Fruit fly (Drosophila melanogaster) whole organism, embryonic: ENCODE results near the gene Ttc19.

Source experiments
- B-H2 ChIP-seq: fragments of 200-800 bp; sonication (Bioruptor generic); optimal IDR thresholded peaks from 2 replicates; lab custom pipeline; 2018; ENCODE audit warnings: missing biosample characterization, mild to moderate bottlenecking, missing genetic modification characterization
- BEAF-32 ChIP-seq: fragments of 200-800 bp; sonication (Bioruptor generic); optimal IDR thresholded peaks from 3 replicates; lab custom pipeline; 2017; ENCODE audit warnings: missing biosample characterization, missing genetic modification characterization, mild to moderate bottlenecking, moderate library complexity, missing genetic modification reagents
- CG10267 ChIP-seq: fragments of 200-800 bp; sonication (Bioruptor generic); optimal IDR thresholded peaks from 2 replicates; lab custom pipeline; 2018; ENCODE audit warnings: missing biosample characterization, mild to moderate bottlenecking, missing genetic modification characterization, moderate library complexity
- CG11398 ChIP-seq: fragments of 200-800 bp; sonication (Bioruptor generic); optimal IDR thresholded peaks from 2 replicates; lab custom pipeline; 2016; ENCODE audit warnings: missing biosample characterization, missing genetic modification characterization
- CG12391 ChIP-seq: fragments of 200-800 bp; sonication (Bioruptor generic); optimal IDR thresholded peaks from 3 replicates; lab custom pipeline; 2018; ENCODE audit warnings: missing biosample characterization, mild to moderate bottlenecking, missing genetic modification characterization, moderate library complexity
- CG12659 ChIP-seq: fragments of 200-800 bp; sonication (Bioruptor generic); optimal IDR thresholded peaks from 3 replicates; lab custom pipeline; 2017; ENCODE audit warnings: mild to moderate bottlenecking, missing biosample characterization, missing genetic modification reagents, missing genetic modification characterization
- CG14710 ChIP-seq: fragments of 200-800 bp; sonication (Bioruptor generic); optimal IDR thresholded peaks from 3 replicates; lab custom pipeline; 2019; ENCODE audit warnings: missing biosample characterization, mild to moderate bottlenecking, missing genetic modification characterization, moderate library complexity
- CG17385 ChIP-seq: fragments of 200-800 bp; sonication (Bioruptor generic); optimal IDR thresholded peaks from 3 replicates; lab custom pipeline; 2018; ENCODE audit warnings: missing biosample characterization, mild to moderate bottlenecking, missing genetic modification characterization
- CG17612 ChIP-seq: fragments of 200-800 bp; sonication (Bioruptor generic); IDR thresholded peaks from 2 replicates; pipeline ENCODE4 v1.3.6; 2022; ENCODE audit warnings: missing biosample characterization, missing genetic modification characterization
- CG2116 ChIP-seq: fragments of 200-800 bp; sonication (Bioruptor generic); optimal IDR thresholded peaks from 3 replicates; lab custom pipeline; 2018; ENCODE audit warnings: missing biosample characterization, mild to moderate bottlenecking, missing genetic modification characterization
- CG2129 ChIP-seq: fragments of 200-800 bp; sonication (Bioruptor generic); IDR thresholded peaks from 2 replicates; pipeline ENCODE4 v1.3.6; 2022; ENCODE audit warnings: missing biosample characterization, missing genetic modification characterization; ENCODE audit not compliant: partially characterized antibody
- CG33557 ChIP-seq: fragments of 200-800 bp; sonication (Bioruptor generic); optimal IDR thresholded peaks from 2 replicates; lab custom pipeline; 2019; ENCODE audit warnings: missing biosample characterization, mild to moderate bottlenecking, missing genetic modification characterization, moderate library complexity
- CG3407 ChIP-seq: fragments of 200-800 bp; sonication (Bioruptor generic); optimal IDR thresholded peaks from 2 replicates; lab custom pipeline; 2018; ENCODE audit warnings: missing biosample characterization, mild to moderate bottlenecking, missing genetic modification characterization
- CG34224 ChIP-seq: fragments of 200-800 bp; sonication (Bioruptor generic); IDR thresholded peaks from 3 replicates; pipeline ENCODE4 v1.3.6; 2022; ENCODE audit warnings: missing biosample characterization, missing genetic modification characterization; ENCODE audit not compliant: partially characterized antibody
- CG3726 ChIP-seq: fragments of 200-800 bp; sonication (Bioruptor generic); IDR thresholded peaks from 3 replicates; pipeline ENCODE4, ENCODE4 v1.3.6; 2022; ENCODE audit warnings: missing biosample characterization, missing genetic modification characterization
- CG6272 ChIP-seq: fragments of 200-800 bp; sonication (Bioruptor generic); IDR thresholded peaks from 2 replicates; pipeline ENCODE4 v1.3.6; 2022; ENCODE audit warnings: missing biosample characterization, missing genetic modification characterization
- CG7963 ChIP-seq: fragments of 200-800 bp; sonication (Bioruptor generic); IDR thresholded peaks from 3 replicates; pipeline ENCODE4 v1.3.6; 2022; ENCODE audit warnings: missing biosample characterization, missing genetic modification characterization; ENCODE audit not compliant: partially characterized antibody
- CG9727 ChIP-seq: fragments of 200-800 bp; sonication (Bioruptor generic); optimal IDR thresholded peaks from 3 replicates; lab custom pipeline; 2017; ENCODE audit warnings: missing biosample characterization, mild to moderate bottlenecking, missing genetic modification characterization
- CHES-1-like ChIP-seq: fragments of 200-800 bp; sonication (Bioruptor generic); optimal IDR thresholded peaks from 2 replicates; lab custom pipeline; 2016; ENCODE audit warnings: missing biosample characterization, missing genetic modification characterization
- ERR ChIP-seq: fragments of 200-800 bp; sonication (Bioruptor generic); optimal IDR thresholded peaks from 2 replicates; lab custom pipeline; 2016; ENCODE audit warnings: missing biosample characterization, missing genetic modification characterization
- GATAe ChIP-seq: fragments of 200-800 bp; sonication (Bioruptor generic); conservative IDR thresholded peaks from 2 replicates; pipeline ENCODE4 v1.3.6; 2022; ENCODE audit warnings: missing biosample characterization, missing genetic modification characterization
- MBD-R2 ChIP-seq: fragments of 200-800 bp; sonication (Bioruptor generic); IDR thresholded peaks from 2 replicates; pipeline ENCODE4 v1.3.6; 2022; ENCODE audit warnings: missing biosample characterization, missing genetic modification characterization
- MESR4 ChIP-seq: fragments of 200-800 bp; sonication (Bioruptor generic); optimal IDR thresholded peaks from 2 replicates; lab custom pipeline; 2018; ENCODE audit warnings: missing biosample characterization, mild to moderate bottlenecking, missing genetic modification characterization, moderate library complexity
- Mrtf ChIP-seq: fragments of 200-800 bp; sonication (Bioruptor generic); IDR thresholded peaks from 3 replicates; pipeline ENCODE4 v1.3.6; 2022; ENCODE audit warnings: missing biosample characterization, missing genetic modification characterization
- Opbp ChIP-seq: fragments of 200-800 bp; sonication (Bioruptor generic); IDR thresholded peaks from 3 replicates; pipeline ENCODE4 v1.3.6; 2022; ENCODE audit warnings: missing biosample characterization, missing genetic modification characterization; ENCODE audit not compliant: partially characterized antibody
- Pdp1 ChIP-seq, 2 experiments: fragments of 200-800 bp; sonication (Bioruptor generic); optimal IDR thresholded peaks; 3 replicates each; lab custom pipeline; 2016; ENCODE audit warnings: missing biosample characterization in 2 of 2, missing genetic modification characterization in 2 of 2, mild to moderate bottlenecking in 1 of 2, moderate library complexity in 1 of 2
- Rfx ChIP-seq: fragments of 200-800 bp; sonication (Bioruptor generic); IDR thresholded peaks from 2 replicates; pipeline ENCODE4 v1.3.6; 2022; ENCODE audit warnings: missing biosample characterization, missing genetic modification characterization
- amos ChIP-seq: fragments of 200-800 bp; sonication (Bioruptor generic); IDR thresholded peaks from 2 replicates; pipeline ENCODE4 v1.3.6; 2022; ENCODE audit warnings: missing biosample characterization, missing genetic modification characterization; ENCODE audit not compliant: partially characterized antibody
- ato ChIP-seq: fragments of 200-800 bp; sonication (Bioruptor generic); IDR thresholded peaks from 2 replicates; pipeline ENCODE4 v1.3.6; 2022; ENCODE audit warnings: missing biosample characterization, missing genetic modification characterization; ENCODE audit not compliant: partially characterized antibody
- bab2 ChIP-seq: fragments of 200-800 bp; sonication (Bioruptor generic); optimal IDR thresholded peaks from 2 replicates; lab custom pipeline; 2016; ENCODE audit warnings: missing biosample characterization, missing genetic modification characterization
- fru ChIP-seq: fragments of >200 bp; optimal IDR thresholded peaks from 2 replicates; lab custom pipeline; 2017
- fu2 ChIP-seq: fragments of 200-800 bp; sonication (Bioruptor generic); optimal IDR thresholded peaks from 2 replicates; lab custom pipeline; 2016; ENCODE audit warnings: missing biosample characterization, missing genetic modification characterization
- hb ChIP-seq: fragments of 200-800 bp; sonication (Bioruptor generic); IDR thresholded peaks from 3 replicates; pipeline ENCODE4 v1.3.6; 2022; ENCODE audit warnings: missing biosample characterization, missing genetic modification characterization; ENCODE audit not compliant: partially characterized antibody
- hbn ChIP-seq: fragments of 200-800 bp; sonication (Bioruptor generic); IDR thresholded peaks from 2 replicates; pipeline ENCODE4 v1.3.6; 2022; ENCODE audit warnings: missing biosample characterization, missing genetic modification characterization; ENCODE audit not compliant: partially characterized antibody
- jumu ChIP-seq: fragments of 200-800 bp; sonication (Bioruptor generic); optimal IDR thresholded peaks from 3 replicates; lab custom pipeline; 2016; ENCODE audit warnings: missing biosample characterization, missing genetic modification characterization
- knrl ChIP-seq: fragments of 200-800 bp; sonication (Bioruptor generic); IDR thresholded peaks from 3 replicates; pipeline ENCODE4 v1.3.6; 2022; ENCODE audit warnings: missing biosample characterization, missing genetic modification characterization; ENCODE audit not compliant: partially characterized antibody
- pzg ChIP-seq: fragments of 200-800 bp; sonication (Bioruptor generic); optimal IDR thresholded peaks from 3 replicates; lab custom pipeline; 2018; ENCODE audit warnings: missing biosample characterization, mild to moderate bottlenecking, missing genetic modification characterization, moderate library complexity
- sc ChIP-seq, 3 experiments: fragments of >200 bp in 2 of 3; fragments of 200-800 bp in 1 of 3; sonication (Bioruptor generic) in 1 of 3; optimal IDR thresholded peaks; 2 replicates in 2 of 3; 3 replicates in 1 of 3; lab custom pipeline; 2017; ENCODE audit warnings: mild to moderate bottlenecking in 1 of 3, missing biosample characterization in 1 of 3, missing genetic modification characterization in 1 of 3, missing genetic modification reagents in 1 of 3
- sr ChIP-seq: fragments of 200-800 bp; sonication (Bioruptor generic); IDR thresholded peaks from 3 replicates; pipeline ENCODE4 v1.3.6; 2022; ENCODE audit warnings: missing biosample characterization, missing genetic modification characterization
- stwl ChIP-seq: fragments of 200-800 bp; sonication (Bioruptor generic); optimal IDR thresholded peaks from 3 replicates; lab custom pipeline; 2018; ENCODE audit warnings: missing biosample characterization, mild to moderate bottlenecking, missing genetic modification characterization, moderate library complexity
- tna ChIP-seq: fragments of 200-800 bp; sonication (Bioruptor generic); IDR thresholded peaks from 2 replicates; pipeline ENCODE4 v1.3.6; 2022; ENCODE audit warnings: missing biosample characterization, missing genetic modification characterization; ENCODE audit not compliant: partially characterized antibody
- unc-4 ChIP-seq: fragments of 200-800 bp; sonication (Bioruptor generic); IDR thresholded peaks from 2 replicates; pipeline ENCODE4 v1.3.6; 2022; ENCODE audit warnings: missing biosample characterization, missing genetic modification characterization; ENCODE audit not compliant: partially characterized antibody
- vnd ChIP-seq: fragments of 200-800 bp; sonication (Bioruptor generic); IDR thresholded peaks from 3 replicates; pipeline ENCODE4 v1.3.6; 2022; ENCODE audit warnings: missing biosample characterization, missing genetic modification characterization; ENCODE audit not compliant: partially characterized antibody
- wdn ChIP-seq: fragments of 200-800 bp; sonication (Bioruptor generic); IDR thresholded peaks from 2 replicates; pipeline ENCODE4 v1.3.6; 2022; ENCODE audit warnings: missing biosample characterization, missing genetic modification characterization
- zfh1 ChIP-seq: fragments of 200-800 bp; sonication (Bioruptor generic); IDR thresholded peaks from 3 replicates; pipeline ENCODE4 v1.3.6; 2022; ENCODE audit warnings: missing biosample characterization, missing genetic modification characterization
- zfh2 ChIP-seq: fragments of 200-800 bp; sonication (Bioruptor generic); optimal IDR thresholded peaks from 2 replicates; lab custom pipeline; 2016; ENCODE audit warnings: missing biosample characterization, missing genetic modification characterization

The Ttc19 gene

dm6 chr2L:19033288-19033687, 11.7 kb downstream of the Ttc19 start, which contains the start of gene hook (continued):
- TF ChIP-seq sc (optimal IDR thresholded peaks at IDR 0.05; lab: Kevin White, UChicago), result no peak
- TF ChIP-seq sc (GFP tag; optimal IDR thresholded peaks at IDR 0.05; lab: Kevin White, UChicago), result no peak
- no peak for TF ChIP-seq bab2 (GFP tag; lab: Kevin White, UChicago)
- no peak for TF ChIP-seq CG11398 (GFP tag; lab: Kevin White, UChicago)
- TF ChIP-seq zfh2 (GFP tag; lab: Kevin White, UChicago), result no peak
- TF ChIP-seq CHES-1-like, result no peak
- TF ChIP-seq Mrtf (GFP tag; lab: Robert Waterston, UW), result no peak
- no peak for TF ChIP-seq fru
- TF ChIP-seq vnd (GFP tag; lab: Robert Waterston, UW), result peak; percentile 64
- peak; percentile 68 for TF ChIP-seq MBD-R2 (GFP tag; lab: Robert Waterston, UW)
- TF ChIP-seq hb (GFP tag; lab: Robert Waterston, UW), result peak; percentile 67; the same call in 2 of the 3 replicates
- TF ChIP-seq CG6272 (GFP tag; lab: Robert Waterston, UW), result no peak
- TF ChIP-seq B-H2 (GFP tag; lab: Kevin White, UChicago), result no peak
- peak; percentile 70 for TF ChIP-seq CG34224 (GFP tag; lab: Robert Waterston, UW)
- TF ChIP-seq CG12391 (tag; lab: Kevin White, UChicago), result peak; percentile 14
- TF ChIP-seq sr (GFP tag; lab: Robert Waterston, UW), result no peak
- peak; percentile 60 for TF ChIP-seq CG2116
- TF ChIP-seq jumu (GFP tag; lab: Kevin White, UChicago), result no peak
- peak; percentile 75 for TF ChIP-seq hbn
- TF ChIP-seq CG14710 (tag; lab: Kevin White, UChicago), result peak; percentile 15
- 0 out of 2 replicates have a peak, but pooled peaks have one; percentile 14 for TF ChIP-seq Rfx (GFP tag; lab: Robert Waterston, UW)
- peak; percentile 22 for TF ChIP-seq CG10267
- peak; percentile 6 for TF ChIP-seq CG17385 (GFP tag; lab: Kevin White, UChicago)
- no peak for TF ChIP-seq CG3726
- peak; percentile 75 for TF ChIP-seq amos
- peak; percentile 63 for TF ChIP-seq CG2129 (GFP tag; lab: Robert Waterston, UW)
- no peak for TF ChIP-seq fu2 (GFP tag; lab: Kevin White, UChicago)
- peak; percentile 73; the same call in 2 of the 3 replicates for TF ChIP-seq Opbp (GFP tag; lab: Robert Waterston, UW)
- 0 out of 2 replicates have a peak, but pooled peaks have one; percentile 40 for TF ChIP-seq tna (GFP tag; lab: Robert Waterston, UW)
- no peak for TF ChIP-seq CG3407 (GFP tag; lab: Kevin White, UChicago)
- TF ChIP-seq wdn (GFP tag; lab: Robert Waterston, UW), result no peak
- TF ChIP-seq knrl, result peak; percentile 84
- TF ChIP-seq GATAe (GFP tag; lab: Robert Waterston, UW), result no peak
- peak; percentile 45; the same call in 1 of the 3 replicates for TF ChIP-seq CG7963
- peak; percentile 72 for TF ChIP-seq unc-4 (GFP tag; lab: Robert Waterston, UW)
- TF ChIP-seq MESR4, result peak; percentile 45
- TF ChIP-seq zfh1 (GFP tag; lab: Robert Waterston, UW), result no peak
- peak; percentile 33 for TF ChIP-seq stwl (tag; lab: Kevin White, UChicago)
- no peak for TF ChIP-seq CG17612 (GFP tag; lab: Robert Waterston, UW)
- no peak for TF ChIP-seq Pdp1 (GFP tag; optimal IDR thresholded peaks at IDR 0.05; lab: Kevin White, UChicago)
- peak; percentile 23 for TF ChIP-seq pzg (GFP tag; lab: Kevin White, UChicago)
- TF ChIP-seq ERR, result no peak
- 0 out of 2 replicates have a peak, but pooled peaks have one; percentile 24 for TF ChIP-seq ato (GFP tag; lab: Robert Waterston, UW)
- TF ChIP-seq CG9727 (GFP tag; lab: Kevin White, UChicago), result no peak
- peak; percentile 22 for TF ChIP-seq CG12659 (GFP tag; lab: Kevin White, UChicago)
- TF ChIP-seq CG33557 (GFP tag; lab: Kevin White, UChicago), result no peak
- TF ChIP-seq BEAF-32, result peak; percentile 68
- TF ChIP-seq, all 482 proteins: peak for 50
